Worm (Caenorhabditis elegans) whole organism, L3 larva: ENCODE data around the gene C17H11.6.

ENCODE experiments used
- nhr-11 ChIP-seq: fragments of 150-350 bp; optimal IDR thresholded peaks from 2 replicates; lab custom pipeline; 2014; ENCODE audit warnings: missing biosample characterization, missing genetic modification characterization
- nhr-237 ChIP-seq: fragments of 150-350 bp; optimal IDR thresholded peaks from 2 replicates; lab custom pipeline; 2014; ENCODE audit warnings: missing biosample characterization, missing genetic modification characterization

DNA sequence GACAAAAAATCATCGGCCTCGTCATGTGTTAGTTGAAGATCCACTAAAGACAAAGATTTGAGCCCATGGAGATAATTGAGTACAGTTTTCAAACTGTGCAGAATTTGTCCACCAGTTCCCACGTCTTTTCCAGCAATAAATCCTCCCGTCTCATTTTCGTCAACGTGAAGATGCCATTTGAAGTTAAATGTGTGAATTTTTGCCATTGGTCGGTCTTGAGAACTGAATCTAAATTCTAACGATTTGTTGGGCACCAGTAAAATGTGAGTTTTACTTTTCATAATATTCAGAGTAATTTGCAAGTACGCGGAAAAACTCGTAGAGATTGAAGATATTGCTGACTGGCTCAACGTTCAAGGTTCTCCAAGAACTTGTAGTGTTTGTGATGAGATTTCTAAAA, 27.0 kb upstream of the C17H11.6 start:
- TF ChIP-seq nhr-11 (tag; lab: Kevin White, UChicago) (no peak), nhr-237 (no peak)
